Fruit fly (Drosophila melanogaster): Measurements from ENCODE around the gene CG18094.

The CG18094 gene

DNA sequence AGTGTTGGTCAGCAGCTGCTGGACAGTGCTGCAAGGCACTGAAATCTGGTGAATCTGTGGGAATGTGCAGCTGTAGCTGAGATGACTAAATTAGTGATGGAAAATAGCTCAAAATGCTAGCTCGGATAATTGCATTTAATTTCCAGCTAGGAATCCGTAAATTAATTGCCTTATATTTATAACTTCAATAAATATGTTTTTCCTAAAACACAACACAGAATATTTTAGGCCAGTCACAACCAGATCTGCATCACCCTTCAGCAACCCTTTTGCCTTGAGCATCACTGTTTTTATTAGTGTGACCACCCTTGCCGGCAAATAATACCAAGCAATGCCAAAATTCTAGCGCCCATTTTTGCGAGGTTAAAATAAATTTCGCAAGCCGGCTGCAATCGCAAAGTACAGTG is 45.3 kb upstream of the CG18094 start, which contains the start of gene Hs2st (continued):
- TF ChIP-seq chn (GFP tag; optimal IDR thresholded peaks at IDR 0.05) = peak; percentile 95
- TF ChIP-seq CG12071 (GFP tag; optimal IDR thresholded peaks at IDR 0.05) = peak; percentile 47
- TF ChIP-seq seq (GFP tag; IDR thresholded peaks at IDR 0.05) = peak; percentile 86
- peak; percentile 92 for TF ChIP-seq bcd (GFP tag; optimal IDR thresholded peaks at IDR 0.05)
- peak; percentile 86 for TF ChIP-seq her (GFP tag; optimal IDR thresholded peaks at IDR 0.05)
- TF ChIP-seq CG12659 (GFP tag; optimal IDR thresholded peaks at IDR 0.05) = peak; percentile 95
- TF ChIP-seq CG1233 (GFP tag; optimal IDR thresholded peaks at IDR 0.05) = peak; percentile 83
- peak; percentile 46; the same call in 1 of the 3 replicates for TF ChIP-seq sr (GFP tag; IDR thresholded peaks at IDR 0.05)
- peak; percentile 24; the same call in 1 of the 3 replicates for TF ChIP-seq vnd (GFP tag; IDR thresholded peaks at IDR 0.05; ENCODE audit: partially characterized antibody)
- no peak for TF ChIP-seq CG34224 (GFP tag; IDR thresholded peaks at IDR 0.05; ENCODE audit: partially characterized antibody)
- peak; percentile 93 for TF ChIP-seq CG4424 (GFP tag; optimal IDR thresholded peaks at IDR 0.05)
- TF ChIP-seq ems (GFP tag; optimal IDR thresholded peaks at IDR 0.05) = peak; percentile 95
- peak; percentile 82 for TF ChIP-seq CG5953 (GFP tag; IDR thresholded peaks at IDR 0.05)
- TF ChIP-seq pfk (GFP tag; optimal IDR thresholded peaks at IDR 0.05) = peak; percentile 34
- TF ChIP-seq fu2 (GFP tag; optimal IDR thresholded peaks at IDR 0.05) = peak; percentile 96
- peak; percentile 85 for TF ChIP-seq CG12104 (GFP tag; optimal IDR thresholded peaks at IDR 0.05)
- no peak for TF ChIP-seq D (optimal IDR thresholded peaks at IDR 0.05)
- TF ChIP-seq D (GFP tag; optimal IDR thresholded peaks at IDR 0.05) = peak; percentile 83
- TF ChIP-seq aop (GFP tag; IDR thresholded peaks at IDR 0.05) = peak; percentile 80
- TF ChIP-seq Meics (GFP tag; optimal IDR thresholded peaks at IDR 0.05) = peak; percentile 88
- peak; percentile 64; the same call in 1 of the 2 replicates for TF ChIP-seq onecut (GFP tag; IDR thresholded peaks at IDR 0.05)
- peak; percentile 89 for TF ChIP-seq CG2116 (GFP tag; optimal IDR thresholded peaks at IDR 0.05)
- TF ChIP-seq cato (GFP tag; optimal IDR thresholded peaks at IDR 0.05; ENCODE audit: borderline replicate concordance) = peak; percentile 94
- peak; percentile 94 for TF ChIP-seq CG16815 (GFP tag; optimal IDR thresholded peaks at IDR 0.05)
- no peak for TF ChIP-seq CG4360 (GFP tag; IDR thresholded peaks at IDR 0.05)
- TF ChIP-seq corto (GFP tag; optimal IDR thresholded peaks at IDR 0.05) = peak; percentile 63
- TF ChIP-seq fd3F (GFP tag; optimal IDR thresholded peaks at IDR 0.05) = peak; percentile 88
- no peak for TF ChIP-seq Lpt (GFP tag; optimal IDR thresholded peaks at IDR 0.05)

DNA sequence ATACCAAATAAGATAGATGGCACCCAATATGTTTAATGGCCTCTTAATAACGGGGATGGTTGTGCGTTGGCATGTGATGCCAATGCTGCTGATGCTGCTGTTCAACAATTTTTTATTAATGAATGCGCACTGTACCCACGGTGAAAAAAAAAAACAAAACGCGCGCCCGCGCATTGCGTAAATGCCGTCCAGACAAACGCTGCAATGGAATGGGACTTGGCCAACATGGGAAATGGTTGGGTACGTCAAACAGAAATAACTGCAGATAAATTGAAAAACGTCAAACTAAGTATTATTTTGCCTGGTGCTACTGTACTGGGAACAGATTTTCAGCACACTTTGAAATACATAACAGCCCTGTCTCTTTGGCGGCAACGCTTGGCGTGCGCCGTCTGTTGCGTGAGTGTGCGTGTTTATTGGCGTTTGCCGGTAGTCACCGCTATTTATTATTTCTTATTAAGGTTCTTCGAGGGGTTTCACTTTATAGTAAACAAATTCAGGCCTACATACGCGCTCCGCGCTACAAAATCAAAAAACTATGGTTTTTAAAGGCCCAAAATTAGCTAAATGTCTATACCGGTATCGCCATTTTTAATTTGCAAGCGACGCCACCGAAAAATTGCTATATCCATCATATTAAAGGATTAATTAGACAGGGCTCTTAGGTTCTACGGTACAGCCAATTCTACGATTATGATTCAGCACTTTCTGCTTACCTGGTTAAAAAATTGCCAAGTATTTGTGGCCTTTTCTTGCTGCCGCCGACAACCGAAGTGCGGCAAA is 37.3 kb upstream of the CG18094 start:
- TF ChIP-seq CG4730 (GFP tag; IDR thresholded peaks at IDR 0.05) = 0 out of 2 replicates have a peak, but pooled peaks have one; percentile 33
- no peak for TF ChIP-seq CG7786 (GFP tag; optimal IDR thresholded peaks at IDR 0.05)
- TF ChIP-seq CG12942 (GFP tag; optimal IDR thresholded peaks at IDR 0.05) = no peak
- 0 out of 2 replicates have a peak, but pooled peaks have one; percentile 2 for TF ChIP-seq CG1024 (GFP tag; IDR thresholded peaks at IDR 0.05)
- TF ChIP-seq unpg (GFP tag; optimal IDR thresholded peaks at IDR 0.05) = peak; percentile 23
- peak; percentile 19 for TF ChIP-seq Fer1 (GFP tag; optimal IDR thresholded peaks at IDR 0.05)
- TF ChIP-seq bbx (GFP tag; IDR thresholded peaks at IDR 0.05; ENCODE audit: partially characterized antibody) = peak; percentile 45; the same call in 1 of the 2 replicates
- TF ChIP-seq mam (GFP tag; optimal IDR thresholded peaks at IDR 0.05) = peak; percentile 36
- TF ChIP-seq CG12391 (tag; optimal IDR thresholded peaks at IDR 0.05) = peak; percentile 16
- peak; percentile 85 for TF ChIP-seq cg (GFP tag; optimal IDR thresholded peaks at IDR 0.05)
- peak; percentile 53; the same call in 1 of the 2 replicates for TF ChIP-seq Xrp1 (GFP tag; IDR thresholded peaks at IDR 0.05)
- peak; percentile 3 for TF ChIP-seq CG11723 (GFP tag; optimal IDR thresholded peaks at IDR 0.05)
- TF ChIP-seq row (GFP tag; IDR thresholded peaks at IDR 0.05) = peak; percentile 73
- 0 out of 2 replicates have a peak, but pooled peaks have one; percentile 3 for TF ChIP-seq CG16779 (GFP tag; IDR thresholded peaks at IDR 0.05)
- no peak for TF ChIP-seq cato (GFP tag; optimal IDR thresholded peaks at IDR 0.05; ENCODE audit: borderline replicate concordance)
- peak; percentile 0 for TF ChIP-seq her (GFP tag; optimal IDR thresholded peaks at IDR 0.05)
- TF ChIP-seq az2 (GFP tag; optimal IDR thresholded peaks at IDR 0.05) = peak; percentile 22
- peak; percentile 74 for TF ChIP-seq sens (GFP tag)
- TF ChIP-seq gcm (GFP tag; optimal IDR thresholded peaks at IDR 0.05) = no peak
- TF ChIP-seq CG13287 (GFP tag; IDR thresholded peaks at IDR 0.05; ENCODE audit: partially characterized antibody) = peak; percentile 39
- peak; percentile 63 for TF ChIP-seq Med (GFP tag)
- no peak for TF ChIP-seq sc (optimal IDR thresholded peaks at IDR 0.05)
- TF ChIP-seq sc (GFP tag; optimal IDR thresholded peaks at IDR 0.05) = no peak
- TF ChIP-seq MBD-R2 (GFP tag; IDR thresholded peaks at IDR 0.05) = peak; percentile 63
